Fruit fly (Drosophila melanogaster): ENCODE measurements around the gene eEF1alpha2.

- TF ChIP-seq CG9948 (tag; optimal IDR thresholded peaks at IDR 0.05) (no peak), CG15710 (tag; optimal IDR thresholded peaks at IDR 0.05) (no peak), Snoo (tag; optimal IDR thresholded peaks at IDR 0.05) (no peak), Pif1B (GFP tag; optimal IDR thresholded peaks at IDR 0.05) (no peak), EcR (GFP tag; optimal IDR thresholded peaks at IDR 0.05) (no peak), CG12605 (GFP tag; IDR thresholded peaks at IDR 0.05) (0 out of 2 replicates have a peak, but pooled peaks have one; percentile 8), CG32121 (GFP tag; IDR thresholded peaks at IDR 0.05) (no peak), fd96Ca (GFP tag; IDR thresholded peaks at IDR 0.05) (no peak), rn (GFP tag; IDR thresholded peaks at IDR 0.05) (no peak), CG10348 (GFP tag; IDR thresholded peaks at IDR 0.05) (no peak), CG17806 (tag; optimal IDR thresholded peaks at IDR 0.05) (peak; percentile 11), CG34367 (tag; optimal IDR thresholded peaks at IDR 0.05) (no peak)
Observed at dm6 chr3R:31743279-31743678, 5.0 kb downstream of the eEF1alpha2 start, which contains the start of gene Tbca.

Data from whole organism, pupa.